Fruit fly (Drosophila melanogaster): ENCODE measurements around the gene Nmnat.
A peak's percentile ranks its signal among the peaks of the same experiment; 100 is the strongest.

Gene Nmnat

DNA sequence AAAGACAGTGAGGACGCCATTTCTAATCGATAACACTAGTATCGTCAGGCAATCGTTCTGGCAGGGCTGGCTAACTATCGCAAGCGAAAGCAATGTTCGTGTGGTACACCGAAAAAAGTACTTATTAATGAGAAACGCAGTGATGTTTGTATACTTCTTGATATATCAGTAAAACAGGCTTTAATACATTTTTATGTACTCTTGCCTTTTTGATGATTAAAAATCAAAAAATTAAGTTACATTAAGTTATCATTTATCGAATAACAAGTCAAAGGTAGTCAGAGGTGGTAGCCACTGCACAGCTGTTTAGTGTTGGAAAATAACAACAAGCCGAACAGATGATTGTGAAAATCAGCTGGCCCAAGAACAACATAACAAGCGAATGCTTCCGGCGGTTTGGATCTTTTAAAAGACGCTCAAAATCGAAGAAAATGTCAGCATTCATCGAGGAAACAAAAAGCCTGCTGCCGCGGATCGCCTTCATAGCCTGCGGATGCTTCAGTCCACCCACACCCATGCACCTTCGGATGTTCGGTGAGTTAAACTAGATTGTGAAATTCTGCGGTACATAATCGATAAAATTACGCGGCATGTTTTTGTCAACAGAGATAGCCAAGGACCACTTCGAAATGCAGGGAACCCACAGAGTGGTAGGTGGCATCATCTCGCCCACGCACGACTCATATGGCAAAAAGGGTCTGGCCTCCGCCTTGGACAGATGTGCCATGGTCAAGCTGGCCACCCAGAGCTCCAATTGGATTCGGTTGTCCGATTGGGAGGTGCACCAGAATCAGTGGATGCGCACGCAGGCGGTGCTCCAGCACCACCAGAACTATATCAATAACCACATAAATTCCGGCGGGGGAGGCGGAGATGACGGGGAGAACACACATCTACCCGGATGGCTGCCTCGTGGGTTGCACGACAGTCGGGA, at the start of gene Nmnat, which contains the start of gene ssh (continued):
- TF ChIP-seq Hr78 (GFP tag; optimal IDR thresholded peaks at IDR 0.05) (no peak), ttk (GFP tag; IDR thresholded peaks at IDR 0.05) (no peak), CG3995 (GFP tag; optimal IDR thresholded peaks at IDR 0.05) (peak; percentile 24), CG10979 (tag; optimal IDR thresholded peaks at IDR 0.05) (peak; percentile 26), sens-2 (GFP tag; IDR thresholded peaks at IDR 0.05) (no peak), CG8944 (GFP tag; optimal IDR thresholded peaks at IDR 0.05) (no peak), B-H1 (GFP tag; IDR thresholded peaks at IDR 0.05) (no peak), CG15696 (tag; optimal IDR thresholded peaks at IDR 0.05) (peak; percentile 11), CG18476 (GFP tag; optimal IDR thresholded peaks at IDR 0.05) (no peak), pros (GFP tag; optimal IDR thresholded peaks at IDR 0.05) (no peak), ap (GFP tag; IDR thresholded peaks at IDR 0.05) (no peak), pum (GFP tag; optimal IDR thresholded peaks at IDR 0.05) (no peak), Camta (GFP tag; optimal IDR thresholded peaks at IDR 0.05) (peak; percentile 12), Dip3 (GFP tag; optimal IDR thresholded peaks at IDR 0.05) (peak; percentile 40), CG6813 (GFP tag; optimal IDR thresholded peaks at IDR 0.05) (no peak), Antp (GFP tag; optimal IDR thresholded peaks at IDR 0.05) (no peak), CG8089 (GFP tag; optimal IDR thresholded peaks at IDR 0.05) (no peak), CG5245 (GFP tag; optimal IDR thresholded peaks at IDR 0.05) (no peak), CG1792 (GFP tag; optimal IDR thresholded peaks at IDR 0.05) (no peak), CG12391 (tag; optimal IDR thresholded peaks at IDR 0.05) (peak; percentile 49), Hr51 (GFP tag; optimal IDR thresholded peaks at IDR 0.05) (peak in 1 of 2 experiments; percentile 1), jumu (GFP tag; optimal IDR thresholded peaks at IDR 0.05) (peak; percentile 52), Optix (GFP tag; IDR thresholded peaks at IDR 0.05) (no peak), CG2116 (GFP tag; optimal IDR thresholded peaks at IDR 0.05) (peak; percentile 88), stwl (tag; optimal IDR thresholded peaks at IDR 0.05) (peak; percentile 65), Ptx1 (GFP tag; IDR thresholded peaks at IDR 0.05) (no peak), CG10321 (GFP tag; IDR thresholded peaks at IDR 0.05) (no peak), CG14050 (GFP tag; IDR thresholded peaks at IDR 0.05) (no peak), bab2 (GFP tag; optimal IDR thresholded peaks at IDR 0.05) (no peak), eyg (GFP tag; optimal IDR thresholded peaks at IDR 0.05) (peak; percentile 30), CG12104 (GFP tag; optimal IDR thresholded peaks at IDR 0.05) (no peak), CrebB (tag; optimal IDR thresholded peaks at IDR 0.05) (no peak), CG11093 (GFP tag; IDR thresholded peaks at IDR 0.05) (no peak), insv (GFP tag; optimal IDR thresholded peaks at IDR 0.05) (peak; percentile 49 to 84), gro (GFP tag; optimal IDR thresholded peaks at IDR 0.05) (peak; percentile 57), al (GFP tag; IDR thresholded peaks at IDR 0.05) (0 out of 2 replicates have a peak, but pooled peaks have one; percentile 36), Hr39 (optimal IDR thresholded peaks at IDR 0.05) (no peak), phol (tag; optimal IDR thresholded peaks at IDR 0.05) (peak; percentile 100), CG17186 (GFP tag; optimal IDR thresholded peaks at IDR 0.05) (peak; percentile 56), dmrt99B (tag; optimal IDR thresholded peaks at IDR 0.05) (no peak), CG17829 (tag; optimal IDR thresholded peaks at IDR 0.05) (peak; percentile 54), Atf6 (GFP tag; IDR thresholded peaks at IDR 0.05) (peak; percentile 30; the same call in 1 of the 2 replicates), CG4424 (GFP tag; optimal IDR thresholded peaks at IDR 0.05) (peak; percentile 19), CG16813 (GFP tag; IDR thresholded peaks at IDR 0.05; ENCODE audit: partially characterized antibody) (peak; percentile 94), cato (GFP tag; optimal IDR thresholded peaks at IDR 0.05; ENCODE audit: borderline replicate concordance) (no peak), gt (GFP tag; IDR thresholded peaks at IDR 0.05) (no peak), croc (GFP tag; conservative IDR thresholded peaks at IDR 0.05) (no peak), CG4404 (GFP tag; IDR thresholded peaks at IDR 0.05) (no peak), CG15601 (tag; optimal IDR thresholded peaks at IDR 0.05) (no peak)
